Fruit fly (Drosophila melanogaster): ENCODE measurements around the gene RecQ4.

Gene RecQ4

dm6 chr3L:8180464-8181137, 4.8 kb upstream of the RecQ4 start, which contains the start of the genes mthl7 and Uxs (continued):
- TF ChIP-seq CG11560 (tag; IDR thresholded peaks at IDR 0.05): no peak
- no peak for TF ChIP-seq lilli (GFP tag; optimal IDR thresholded peaks at IDR 0.05)
- no peak for TF ChIP-seq Abd-B (GFP tag; optimal IDR thresholded peaks at IDR 0.05)
- no peak for TF ChIP-seq CG6791 (GFP tag; IDR thresholded peaks at IDR 0.05; ENCODE audit: partially characterized antibody)
- no peak for TF ChIP-seq PHDP (tag; optimal IDR thresholded peaks at IDR 0.05)
- TF ChIP-seq CG6813 (GFP tag; optimal IDR thresholded peaks at IDR 0.05): no peak
- no peak for TF ChIP-seq CG12219 (GFP tag; optimal IDR thresholded peaks at IDR 0.05)
- no peak for TF ChIP-seq CG11696 (GFP tag; IDR thresholded peaks at IDR 0.05)
- TF ChIP-seq Vsx1 (GFP tag; optimal IDR thresholded peaks at IDR 0.05): no peak
- TF ChIP-seq CG10147 (GFP tag; optimal IDR thresholded peaks at IDR 0.05): no peak
- TF ChIP-seq CG10267 (tag; optimal IDR thresholded peaks at IDR 0.05): no peak
- no peak for TF ChIP-seq nerfin-1 (tag; optimal IDR thresholded peaks at IDR 0.05)
- no peak for TF ChIP-seq Sin3A (optimal IDR thresholded peaks at IDR 0.05)
- TF ChIP-seq emc (GFP tag; optimal IDR thresholded peaks at IDR 0.05): no peak
- TF ChIP-seq CG11695 (GFP tag; IDR thresholded peaks at IDR 0.05): no peak
- TF ChIP-seq CG30403 (GFP tag; optimal IDR thresholded peaks at IDR 0.05): no peak
- no peak for TF ChIP-seq HLHmδ (GFP tag; optimal IDR thresholded peaks at IDR 0.05)
- no peak for TF ChIP-seq CTCF (GFP tag; optimal IDR thresholded peaks at IDR 0.05)
- no peak for TF ChIP-seq CG16813 (GFP tag; IDR thresholded peaks at IDR 0.05; ENCODE audit: partially characterized antibody)
- TF ChIP-seq CG12155 (GFP tag; optimal IDR thresholded peaks at IDR 0.05): no peak
- no peak for TF ChIP-seq ro (GFP tag; IDR thresholded peaks at IDR 0.05)
- no peak for TF ChIP-seq Deaf1 (tag; optimal IDR thresholded peaks at IDR 0.05)
- TF ChIP-seq crc (GFP tag; optimal IDR thresholded peaks at IDR 0.05): no peak
- TF ChIP-seq Mrtf (GFP tag; IDR thresholded peaks at IDR 0.05): no peak
- TF ChIP-seq gfzf (GFP tag; optimal IDR thresholded peaks at IDR 0.05): peak; percentile 84
- TF ChIP-seq Xrp1 (GFP tag; IDR thresholded peaks at IDR 0.05): no peak
- TF ChIP-seq CG2678 (tag; optimal IDR thresholded peaks at IDR 0.05): no peak
- TF ChIP-seq CG2129 (GFP tag; IDR thresholded peaks at IDR 0.05; ENCODE audit: partially characterized antibody): no peak
- TF ChIP-seq Side (GFP tag; optimal IDR thresholded peaks at IDR 0.05): no peak
- no peak for TF ChIP-seq eyg (GFP tag; optimal IDR thresholded peaks at IDR 0.05)
- no peak for TF ChIP-seq CG7928 (GFP tag; optimal IDR thresholded peaks at IDR 0.05)
- TF ChIP-seq klu (GFP tag; IDR thresholded peaks at IDR 0.05): no peak
- TF ChIP-seq CG17829 (tag; optimal IDR thresholded peaks at IDR 0.05): no peak
- TF ChIP-seq B-H2 (GFP tag; optimal IDR thresholded peaks at IDR 0.05): no peak
- peak; percentile 4 for TF ChIP-seq stwl (tag; optimal IDR thresholded peaks at IDR 0.05)
- no peak for TF ChIP-seq CG14667 (GFP tag; IDR thresholded peaks at IDR 0.05)
- TF ChIP-seq wor (GFP tag; IDR thresholded peaks at IDR 0.05): no peak
- no peak for TF ChIP-seq CG4360 (GFP tag; IDR thresholded peaks at IDR 0.05)
- TF ChIP-seq disco-r (GFP tag; optimal IDR thresholded peaks at IDR 0.05): no peak
- TF ChIP-seq MESR4 (GFP tag; optimal IDR thresholded peaks at IDR 0.05): peak; percentile 41
- no peak for TF ChIP-seq sim (GFP tag; IDR thresholded peaks at IDR 0.05)
- TF ChIP-seq sima (GFP tag; optimal IDR thresholded peaks at IDR 0.05): no peak
- no peak for TF ChIP-seq Gug (GFP tag; IDR thresholded peaks at IDR 0.05)
- TF ChIP-seq Hr78 (GFP tag; optimal IDR thresholded peaks at IDR 0.05): no peak
- no peak for TF ChIP-seq z (GFP tag; IDR thresholded peaks at IDR 0.05)
- no peak for TF ChIP-seq esg (GFP tag; conservative IDR thresholded peaks at IDR 0.05)
- peak; percentile 4 for TF ChIP-seq CG14710 (tag; optimal IDR thresholded peaks at IDR 0.05)
- no peak for TF ChIP-seq odd (GFP tag; optimal IDR thresholded peaks at IDR 0.05)
- no peak for TF ChIP-seq CG17802 (tag; optimal IDR thresholded peaks at IDR 0.05)
- TF ChIP-seq CG12071 (GFP tag; optimal IDR thresholded peaks at IDR 0.05): no peak
- no peak for TF ChIP-seq peb (GFP tag; IDR thresholded peaks at IDR 0.05)
